Fruit fly (Drosophila melanogaster) whole organism, pupa: ENCODE data around the gene emc.

ENCODE experiments used
- CG10348 ChIP-seq: fragments of 200-800 bp; sonication (Bioruptor generic); IDR thresholded peaks from 2 replicates; pipeline ENCODE4 v1.3.6; 2022; ENCODE audit warnings: missing biosample characterization, missing genetic modification characterization
- CG12605 ChIP-seq: fragments of 200-800 bp; sonication (Bioruptor generic); IDR thresholded peaks from 2 replicates; pipeline ENCODE4 v1.3.6; 2022; ENCODE audit warnings: missing biosample characterization, missing genetic modification characterization
- CG13204 ChIP-seq: fragments of 200-800 bp; sonication (Bioruptor generic); optimal IDR thresholded peaks from 2 replicates; lab custom pipeline; 2018; ENCODE audit warnings: missing biosample characterization, mild to moderate bottlenecking, missing genetic modification characterization, moderate library complexity
- CG14655 ChIP-seq: fragments of 200-800 bp; sonication (Bioruptor generic); optimal IDR thresholded peaks from 3 replicates; lab custom pipeline; 2017; ENCODE audit warnings: mild to moderate bottlenecking, missing biosample characterization, missing genetic modification reagents, missing genetic modification characterization
- CG15710 ChIP-seq: fragments of 200-800 bp; sonication (Bioruptor generic); optimal IDR thresholded peaks from 2 replicates; lab custom pipeline; 2018; ENCODE audit warnings: missing biosample characterization, mild to moderate bottlenecking, missing genetic modification characterization, moderate library complexity
- CG17806 ChIP-seq: fragments of 200-800 bp; sonication (Bioruptor generic); optimal IDR thresholded peaks from 2 replicates; lab custom pipeline; 2018; ENCODE audit warnings: missing biosample characterization, mild to moderate bottlenecking, missing genetic modification characterization, moderate library complexity
- CG32121 ChIP-seq: fragments of 200-800 bp; sonication (Bioruptor generic); IDR thresholded peaks from 2 replicates; pipeline ENCODE4 v1.3.6; 2022; ENCODE audit warnings: missing biosample characterization, missing genetic modification characterization
- CG34367 ChIP-seq: fragments of 200-800 bp; sonication (Bioruptor generic); optimal IDR thresholded peaks from 2 replicates; lab custom pipeline; 2018; ENCODE audit warnings: missing biosample characterization, mild to moderate bottlenecking, missing genetic modification characterization
- CG4496 ChIP-seq: fragments of 200-800 bp; sonication (Bioruptor generic); IDR thresholded peaks from 3 replicates; pipeline ENCODE4 v1.3.6; 2022; ENCODE audit warnings: missing biosample characterization, missing genetic modification characterization
- CG8159 ChIP-seq: fragments of 200-800 bp; sonication (Bioruptor generic); optimal IDR thresholded peaks from 3 replicates; lab custom pipeline; 2018; ENCODE audit warnings: missing biosample characterization, mild to moderate bottlenecking, missing genetic modification characterization, moderate library complexity
- CG8301 ChIP-seq: fragments of 200-800 bp; sonication (Bioruptor generic); optimal IDR thresholded peaks from 2 replicates; lab custom pipeline; 2018; ENCODE audit warnings: missing biosample characterization, mild to moderate bottlenecking, missing genetic modification characterization
- CG9948 ChIP-seq: fragments of 200-800 bp; sonication (Bioruptor generic); optimal IDR thresholded peaks from 2 replicates; lab custom pipeline; 2018; ENCODE audit warnings: missing biosample characterization, mild to moderate bottlenecking, missing genetic modification characterization, moderate library complexity
- D1 ChIP-seq: fragments of 200-800 bp; sonication (Bioruptor generic); optimal IDR thresholded peaks from 2 replicates; lab custom pipeline; 2018; ENCODE audit warnings: missing biosample characterization, mild to moderate bottlenecking, missing genetic modification characterization, moderate library complexity
- EcR ChIP-seq: fragments of 200-800 bp; sonication (Bioruptor generic); optimal IDR thresholded peaks from 3 replicates; lab custom pipeline; 2019; ENCODE audit warnings: missing biosample characterization, missing genetic modification characterization, mild to moderate bottlenecking, moderate library complexity, missing genetic modification reagents
- Ets98B ChIP-seq: fragments of 200-800 bp; sonication (Bioruptor generic); IDR thresholded peaks from 2 replicates; pipeline ENCODE4 v1.3.6; 2022; ENCODE audit warnings: missing biosample characterization, missing genetic modification characterization
- Pif1A ChIP-seq: fragments of 200-800 bp; sonication (Bioruptor generic); optimal IDR thresholded peaks from 3 replicates; lab custom pipeline; 2016; ENCODE audit warnings: missing biosample characterization, missing genetic modification characterization
- Pif1B ChIP-seq: fragments of 200-800 bp; sonication (Bioruptor generic); optimal IDR thresholded peaks from 3 replicates; lab custom pipeline; 2016; ENCODE audit warnings: missing biosample characterization, missing genetic modification characterization
- Snoo ChIP-seq: fragments of 200-800 bp; sonication (Bioruptor generic); optimal IDR thresholded peaks from 3 replicates; lab custom pipeline; 2017; ENCODE audit warnings: missing biosample characterization, mild to moderate bottlenecking, missing genetic modification characterization, inconsistent platforms
- fd96Ca ChIP-seq: fragments of 200-800 bp; sonication (Bioruptor generic); IDR thresholded peaks from 3 replicates; pipeline ENCODE4 v1.3.6; 2022; ENCODE audit warnings: missing biosample characterization, missing genetic modification characterization
- gl ChIP-seq: fragments of 200-800 bp; sonication (Bioruptor generic); optimal IDR thresholded peaks from 2 replicates; lab custom pipeline; 2018; ENCODE audit warnings: missing biosample characterization, mild to moderate bottlenecking, missing genetic modification characterization
- rn ChIP-seq: fragments of 200-800 bp; sonication (Bioruptor generic); IDR thresholded peaks from 2 replicates; pipeline ENCODE4 v1.3.6; 2022; ENCODE audit warnings: missing biosample characterization, missing genetic modification characterization

emc gene

DNA sequence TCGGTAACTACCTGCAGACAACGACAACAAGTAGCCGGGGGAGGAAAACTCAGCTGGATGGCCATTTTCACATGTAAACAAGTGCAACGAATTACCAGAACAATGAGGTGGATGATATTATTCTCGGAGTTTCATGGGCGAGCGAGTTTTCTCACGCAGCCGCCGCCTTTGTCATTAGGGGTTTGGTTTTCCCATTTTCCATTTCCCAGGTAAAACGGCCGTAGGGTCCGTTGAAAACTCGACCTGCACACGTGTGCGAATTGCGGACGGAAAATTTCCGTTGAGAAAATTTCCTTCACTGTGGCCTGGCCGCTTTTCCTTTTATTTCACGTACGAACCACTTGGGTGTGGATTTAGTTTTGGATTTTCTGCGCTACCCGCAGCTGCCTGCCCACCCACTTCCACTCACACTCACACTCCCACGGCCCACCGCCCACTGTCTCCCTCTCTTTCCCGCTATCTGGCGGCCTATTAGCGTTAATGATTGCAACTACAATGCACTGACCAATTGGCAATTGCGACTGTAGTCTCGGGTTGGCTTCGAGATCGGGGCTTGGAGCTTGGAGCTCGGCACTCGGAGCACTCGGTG lies 4.5 kb downstream of the emc start:
- TF ChIP-seq Snoo (tag; lab: Kevin White, UChicago) (no peak), Ets98B (peak; percentile 58), Pif1B (GFP tag; lab: Kevin White, UChicago) (no peak), CG9948 (tag; lab: Kevin White, UChicago) (no peak), CG10348 (no peak), CG4496 (0 out of 3 replicates have a peak, but pooled peaks have one; percentile 36), fd96Ca (GFP tag; lab: Robert Waterston, UW) (peak; percentile 51; the same call in 1 of the 3 replicates), CG14655 (no peak)

DNA sequence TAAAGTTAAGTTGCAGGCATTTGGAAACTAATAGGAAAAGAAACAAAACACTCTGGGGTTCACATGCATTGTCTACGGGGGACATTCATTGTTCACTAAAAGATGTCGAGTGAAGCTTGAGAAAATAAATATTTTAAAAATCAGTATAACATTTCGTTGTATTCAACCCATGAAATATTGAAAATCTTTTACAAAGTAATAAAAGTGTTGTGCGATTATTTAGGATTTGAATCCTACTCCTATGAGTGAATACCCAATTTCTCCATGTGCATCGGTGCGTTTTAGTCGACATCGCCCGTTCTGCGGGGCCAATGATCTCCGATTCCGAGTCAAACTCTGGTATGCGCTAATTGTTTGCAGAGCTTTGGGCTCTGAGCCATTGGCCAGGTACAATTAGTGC lies 5.4 kb downstream of the emc start:
- TF ChIP-seq Snoo (tag; lab: Kevin White, UChicago) (no peak), CG8159 (tag; lab: Kevin White, UChicago) (no peak), Pif1A (GFP tag; lab: Kevin White, UChicago) (peak; percentile 8), CG15710 (no peak), CG9948 (tag; lab: Kevin White, UChicago) (no peak), gl (tag; lab: Kevin White, UChicago) (no peak), CG8301 (tag; lab: Kevin White, UChicago) (no peak), Ets98B (peak; percentile 60), CG32121 (GFP tag; lab: Robert Waterston, UW) (peak; percentile 67; the same call in 1 of the 2 replicates), CG34367 (tag; lab: Kevin White, UChicago) (no peak), CG17806 (tag; lab: Kevin White, UChicago) (no peak), CG10348 (0 out of 2 replicates have a peak, but pooled peaks have one; percentile 19), CG14655 (peak; percentile 14), Pif1B (GFP tag; lab: Kevin White, UChicago) (no peak), CG12605 (GFP tag; lab: Robert Waterston, UW) (0 out of 2 replicates have a peak, but pooled peaks have one; percentile 12), fd96Ca (GFP tag; lab: Robert Waterston, UW) (0 out of 3 replicates have a peak, but pooled peaks have one; percentile 28), rn (GFP tag; lab: Robert Waterston, UW) (no peak), CG4496 (peak; percentile 45; the same call in 2 of the 3 replicates), EcR (GFP tag; lab: Kevin White, UChicago) (peak; percentile 19), D1 (tag; lab: Kevin White, UChicago) (no peak), CG13204 (GFP tag; lab: Kevin White, UChicago) (no peak)
- TF ChIP-seq, all 21 proteins: peak for 9

DNA sequence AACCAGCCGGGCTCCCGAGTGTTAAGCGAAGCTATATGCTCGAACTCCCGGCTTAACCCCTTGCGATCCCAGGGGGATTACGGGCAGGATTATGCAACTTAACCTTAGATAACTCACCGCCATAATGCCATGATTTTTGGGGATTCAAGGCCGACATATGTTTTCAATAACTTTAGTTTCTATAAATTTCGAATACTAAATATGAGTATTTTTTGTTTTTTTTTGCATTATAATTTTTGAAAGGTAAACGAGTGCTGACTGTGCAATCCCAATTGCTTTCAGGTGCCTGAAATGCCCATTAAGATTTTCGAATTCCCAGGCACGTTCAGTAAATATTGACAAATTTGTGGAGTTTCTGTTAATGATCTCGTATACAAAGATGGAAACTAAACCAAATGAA lies 6.1 kb downstream of the emc start, which contains the start of gene hng3:
TSS of gene hng3 (minus strand) at position 231 of the 400 bp plus-strand sequence.
- TF ChIP-seq rn (GFP tag; lab: Robert Waterston, UW) = no peak
- TF ChIP-seq Ets98B = no peak
- no peak for TF ChIP-seq CG15710
- no peak for TF ChIP-seq D1 (tag; lab: Kevin White, UChicago)
- no peak for TF ChIP-seq CG32121 (GFP tag; lab: Robert Waterston, UW)
- TF ChIP-seq CG8159 (tag; lab: Kevin White, UChicago) = no peak
- TF ChIP-seq CG13204 (GFP tag; lab: Kevin White, UChicago) = no peak
- TF ChIP-seq CG4496 = no peak

DNA sequence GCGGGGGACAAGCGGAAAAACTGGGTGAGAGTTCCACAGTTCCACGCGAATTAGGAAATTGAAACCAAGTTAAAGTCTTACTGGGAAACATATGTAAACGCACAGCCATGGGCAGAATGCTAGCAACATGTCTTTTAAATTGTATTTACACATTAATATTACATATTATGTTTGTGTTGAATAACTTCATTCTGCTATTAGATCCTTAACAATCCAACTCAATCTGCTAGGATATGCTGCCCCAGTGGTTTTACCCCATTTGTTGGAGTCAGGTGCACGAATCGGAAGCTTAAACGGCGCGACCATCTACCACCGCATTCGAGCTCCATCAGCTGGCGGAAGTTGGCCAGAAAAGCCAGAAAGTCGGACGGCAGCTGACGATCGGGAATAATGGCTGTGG lies 7.2 kb downstream of the emc start:
- TF ChIP-seq CG14655 = peak; percentile 57
- peak; percentile 18 for TF ChIP-seq CG17806 (tag; lab: Kevin White, UChicago)
- TF ChIP-seq CG34367 (tag; lab: Kevin White, UChicago) = no peak
- peak; percentile 1 for TF ChIP-seq CG8159 (tag; lab: Kevin White, UChicago)
- TF ChIP-seq rn (GFP tag; lab: Robert Waterston, UW) = 0 out of 2 replicates have a peak, but pooled peaks have one; percentile 8
- TF ChIP-seq fd96Ca (GFP tag; lab: Robert Waterston, UW) = peak; percentile 78
- peak; percentile 14 for TF ChIP-seq Pif1B (GFP tag; lab: Kevin White, UChicago)
- no peak for TF ChIP-seq EcR (GFP tag; lab: Kevin White, UChicago)
- peak; percentile 14 for TF ChIP-seq Pif1A (GFP tag; lab: Kevin White, UChicago)
- TF ChIP-seq CG10348 = no peak
- peak; percentile 51; the same call in 1 of the 2 replicates for TF ChIP-seq CG12605 (GFP tag; lab: Robert Waterston, UW)
- peak; percentile 75; the same call in 2 of the 3 replicates for TF ChIP-seq CG4496
- no peak for TF ChIP-seq CG9948 (tag; lab: Kevin White, UChicago)
- TF ChIP-seq CG32121 (GFP tag; lab: Robert Waterston, UW) = peak; percentile 66
- no peak for TF ChIP-seq CG13204 (GFP tag; lab: Kevin White, UChicago)
- peak; percentile 80 for TF ChIP-seq Ets98B
- TF ChIP-seq D1 (tag; lab: Kevin White, UChicago) = no peak
- no peak for TF ChIP-seq Snoo (tag; lab: Kevin White, UChicago)
- TF ChIP-seq gl (tag; lab: Kevin White, UChicago) = no peak
- peak; percentile 71 for TF ChIP-seq CG8301 (tag; lab: Kevin White, UChicago)
- TF ChIP-seq CG15710 = no peak

DNA sequence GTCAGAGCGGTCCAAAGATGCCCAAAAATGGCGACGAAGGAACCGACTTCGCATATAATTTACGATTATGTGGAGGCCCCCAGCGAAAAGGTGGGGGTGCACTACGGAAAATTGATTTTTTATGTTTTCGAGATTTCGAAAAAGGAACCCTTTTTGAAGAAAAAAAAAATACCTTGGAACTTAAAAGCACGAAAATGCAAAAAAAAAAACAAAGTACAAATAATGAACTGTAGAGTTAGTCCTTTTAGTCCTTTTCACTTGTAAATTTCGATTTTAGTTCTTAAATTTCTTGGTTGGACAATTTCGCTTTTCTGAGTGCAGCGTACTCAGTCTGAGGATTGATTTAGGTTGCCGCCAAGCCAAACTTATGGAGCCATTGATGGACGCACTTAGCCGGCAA lies 9.3 kb downstream of the emc start:
- TF ChIP-seq Snoo (tag; lab: Kevin White, UChicago) = peak; percentile 44
- peak; percentile 3 for TF ChIP-seq CG17806 (tag; lab: Kevin White, UChicago)
- 0 out of 3 replicates have a peak, but pooled peaks have one; percentile 7 for TF ChIP-seq CG4496
- no peak for TF ChIP-seq CG34367 (tag; lab: Kevin White, UChicago)
- TF ChIP-seq, all 21 proteins: peak for 3

DNA sequence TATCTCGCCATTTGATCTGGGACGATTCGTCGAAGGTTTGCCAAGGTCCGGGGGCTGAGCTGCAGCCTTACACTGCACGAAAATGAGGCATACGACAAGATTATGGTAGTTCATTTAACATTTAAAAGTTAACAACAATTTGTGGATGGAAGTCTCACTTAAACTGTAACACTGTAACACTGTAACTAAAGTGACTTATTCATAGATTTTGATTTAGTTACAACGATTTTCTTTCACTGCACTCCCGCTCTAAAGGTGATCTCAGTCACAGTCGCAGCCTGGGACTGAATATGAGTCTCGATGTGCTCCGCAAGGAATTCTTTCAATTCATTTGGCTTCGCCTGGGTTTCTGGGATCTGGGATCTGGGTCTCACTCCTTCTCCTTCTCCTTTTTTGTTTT lies 11.0 kb downstream of the emc start:
- TF ChIP-seq fd96Ca (GFP tag; lab: Robert Waterston, UW) (peak; percentile 70), CG14655 (peak; percentile 82), CG32121 (GFP tag; lab: Robert Waterston, UW) (no peak), CG10348 (no peak), Pif1B (GFP tag; lab: Kevin White, UChicago) (peak; percentile 74), CG13204 (GFP tag; lab: Kevin White, UChicago) (no peak), Pif1A (GFP tag; lab: Kevin White, UChicago) (peak; percentile 76), CG15710 (peak; percentile 62), D1 (tag; lab: Kevin White, UChicago) (peak; percentile 3), CG8159 (tag; lab: Kevin White, UChicago) (peak; percentile 80), CG34367 (tag; lab: Kevin White, UChicago) (peak; percentile 62), CG9948 (tag; lab: Kevin White, UChicago) (peak; percentile 80), CG17806 (tag; lab: Kevin White, UChicago) (peak; percentile 84), CG8301 (tag; lab: Kevin White, UChicago) (peak; percentile 71), Ets98B (peak; percentile 38; the same call in 1 of the 2 replicates), Snoo (tag; lab: Kevin White, UChicago) (peak; percentile 93), rn (GFP tag; lab: Robert Waterston, UW) (peak; percentile 60), CG12605 (GFP tag; lab: Robert Waterston, UW) (0 out of 2 replicates have a peak, but pooled peaks have one; percentile 35), gl (tag; lab: Kevin White, UChicago) (peak; percentile 73), CG4496 (peak; percentile 78), EcR (GFP tag; lab: Kevin White, UChicago) (no peak)
- TF ChIP-seq, all 21 proteins: peak for 17
